Fruit fly (Drosophila melanogaster) whole organism, embryonic: ENCODE data around the gene Rbp1-like.

ENCODE experiments used
- Abd-B ChIP-seq: fragments of 200-800 bp; sonication (Bioruptor generic); optimal IDR thresholded peaks from 2 replicates; lab custom pipeline; 2018; ENCODE audit warnings: missing biosample characterization, mild to moderate bottlenecking, missing genetic modification characterization, moderate library complexity
- Antp ChIP-seq: fragments of 200-800 bp; sonication (Bioruptor generic); optimal IDR thresholded peaks from 3 replicates; lab custom pipeline; 2016; ENCODE audit warnings: missing biosample characterization, missing genetic modification characterization
- Atf6 ChIP-seq: fragments of 200-800 bp; sonication (Bioruptor generic); IDR thresholded peaks from 2 replicates; pipeline ENCODE4 v1.3.6; 2022; ENCODE audit warnings: missing biosample characterization, missing genetic modification characterization
- B-H2 ChIP-seq: fragments of 200-800 bp; sonication (Bioruptor generic); optimal IDR thresholded peaks from 2 replicates; lab custom pipeline; 2018; ENCODE audit warnings: missing biosample characterization, mild to moderate bottlenecking, missing genetic modification characterization
- Bteb2 ChIP-seq: fragments of 200-800 bp; sonication (Bioruptor generic); optimal IDR thresholded peaks from 2 replicates; lab custom pipeline; 2016; ENCODE audit warnings: missing biosample characterization, missing genetic modification characterization
- CG10274 ChIP-seq: fragments of 200-800 bp; sonication (Bioruptor generic); optimal IDR thresholded peaks from 3 replicates; lab custom pipeline; 2017; ENCODE audit warnings: missing biosample characterization, mild to moderate bottlenecking, missing genetic modification characterization
- CG11247 ChIP-seq: fragments of 200-800 bp; sonication (Bioruptor generic); IDR thresholded peaks from 2 replicates; pipeline ENCODE4 v1.3.6; 2022; ENCODE audit warnings: missing biosample characterization, missing genetic modification characterization
- CG11560 ChIP-seq: fragments of 200-800 bp; sonication (Bioruptor generic); IDR thresholded peaks from 3 replicates; pipeline ENCODE4 v1.3.6; 2022; ENCODE audit warnings: missing biosample characterization, missing genetic modification characterization
- CG11696 ChIP-seq: fragments of 200-800 bp; sonication (Bioruptor generic); IDR thresholded peaks from 2 replicates; pipeline ENCODE4 v1.3.6; 2022; ENCODE audit warnings: missing biosample characterization, missing genetic modification characterization
- CG1233 ChIP-seq: fragments of 200-800 bp; sonication (Bioruptor generic); optimal IDR thresholded peaks from 4 replicates; lab custom pipeline; 2018; ENCODE audit warnings: missing biosample characterization, mild to moderate bottlenecking, missing genetic modification characterization
- CG12744 ChIP-seq: fragments of 200-800 bp; sonication (Bioruptor generic); optimal IDR thresholded peaks from 2 replicates; lab custom pipeline; 2016; ENCODE audit warnings: missing biosample characterization, missing genetic modification characterization
- CG13123 ChIP-seq: fragments of 200-800 bp; sonication (Bioruptor generic); optimal IDR thresholded peaks from 2 replicates; lab custom pipeline; 2016; ENCODE audit warnings: missing biosample characterization, missing genetic modification characterization
- CG15696 ChIP-seq: fragments of 200-800 bp; sonication (Bioruptor generic); optimal IDR thresholded peaks from 2 replicates; lab custom pipeline; 2019; ENCODE audit warnings: missing biosample characterization, mild to moderate bottlenecking, missing genetic modification characterization, moderate library complexity
- CG18764 ChIP-seq: fragments of 200-800 bp; sonication (Bioruptor generic); optimal IDR thresholded peaks from 3 replicates; lab custom pipeline; 2016; ENCODE audit warnings: missing biosample characterization, missing genetic modification characterization
- CG2712 ChIP-seq: fragments of 200-800 bp; optimal IDR thresholded peaks from 3 replicates; lab custom pipeline; 2019; ENCODE audit warnings: missing biosample characterization, mild to moderate bottlenecking, missing genetic modification characterization, moderate library complexity
- CG3726 ChIP-seq: fragments of 200-800 bp; sonication (Bioruptor generic); IDR thresholded peaks from 3 replicates; pipeline ENCODE4, ENCODE4 v1.3.6; 2022; ENCODE audit warnings: missing biosample characterization, missing genetic modification characterization
- CG4730 ChIP-seq: fragments of 200-800 bp; sonication (Bioruptor generic); IDR thresholded peaks from 2 replicates; pipeline ENCODE4 v1.3.6; 2022; ENCODE audit warnings: missing biosample characterization, missing genetic modification characterization
- CG7372 ChIP-seq: fragments of 200-800 bp; sonication (Bioruptor generic); IDR thresholded peaks from 2 replicates; pipeline ENCODE4 v1.3.6; 2022; ENCODE audit warnings: missing biosample characterization, missing genetic modification characterization
- CG7987 ChIP-seq: fragments of 200-800 bp; sonication (Bioruptor generic); optimal IDR thresholded peaks from 2 replicates; lab custom pipeline; 2018; ENCODE audit warnings: missing biosample characterization, mild to moderate bottlenecking, missing genetic modification characterization, moderate library complexity
- CG8290 ChIP-seq, 3 experiments: fragments of 200-800 bp; sonication (Bioruptor generic); optimal IDR thresholded peaks; 2 replicates each; lab custom pipeline; 2016 to 2019; ENCODE audit warnings: missing biosample characterization in 3 of 3, missing genetic modification characterization in 3 of 3, mild to moderate bottlenecking in 2 of 3, moderate library complexity in 1 of 3
- CG8944 ChIP-seq: fragments of 200-800 bp; sonication (Bioruptor generic); optimal IDR thresholded peaks from 3 replicates; lab custom pipeline; 2016; ENCODE audit warnings: missing biosample characterization, missing genetic modification characterization
- CG9727 ChIP-seq: fragments of 200-800 bp; sonication (Bioruptor generic); optimal IDR thresholded peaks from 3 replicates; lab custom pipeline; 2017; ENCODE audit warnings: missing biosample characterization, mild to moderate bottlenecking, missing genetic modification characterization
- CG9817 ChIP-seq: fragments of 200-800 bp; sonication (Bioruptor generic); optimal IDR thresholded peaks from 2 replicates; lab custom pipeline; 2018; ENCODE audit warnings: missing biosample characterization, mild to moderate bottlenecking, missing genetic modification characterization, moderate library complexity
- CTCF ChIP-seq: fragments of 200-800 bp; sonication (Bioruptor generic); optimal IDR thresholded peaks from 2 replicates; lab custom pipeline; 2017; ENCODE audit warnings: missing biosample characterization, mild to moderate bottlenecking, missing genetic modification characterization, moderate library complexity
- CoRest ChIP-seq: fragments of 200-800 bp; sonication (Bioruptor generic); optimal IDR thresholded peaks from 3 replicates; lab custom pipeline; 2018; ENCODE audit warnings: missing biosample characterization, mild to moderate bottlenecking, missing genetic modification characterization, moderate library complexity
- D19B ChIP-seq: fragments of 200-800 bp; sonication (Bioruptor generic); optimal IDR thresholded peaks from 2 replicates; lab custom pipeline; 2017; ENCODE audit warnings: missing biosample characterization, mild to moderate bottlenecking, missing genetic modification characterization
- Dad ChIP-seq: fragments of 200-800 bp; sonication (Bioruptor generic); optimal IDR thresholded peaks from 3 replicates; lab custom pipeline; 2016; ENCODE audit warnings: missing biosample characterization, missing genetic modification characterization
- Dll ChIP-seq: fragments of 200-800 bp; sonication (Bioruptor generic); IDR thresholded peaks from 4 replicates; pipeline ENCODE4 v1.3.6; 2022; ENCODE audit warnings: missing biosample characterization, missing genetic modification characterization; ENCODE audit not compliant: partially characterized antibody
- Gsc ChIP-seq: fragments of 200-800 bp; sonication (Bioruptor generic); IDR thresholded peaks from 2 replicates; pipeline ENCODE4 v1.3.6; 2022; ENCODE audit warnings: missing biosample characterization, missing genetic modification characterization
- H15 ChIP-seq: fragments of 200-800 bp; sonication (Bioruptor generic); IDR thresholded peaks from 3 replicates; pipeline ENCODE4 v1.3.6; 2022; ENCODE audit warnings: missing biosample characterization, missing genetic modification characterization
- HHEX ChIP-seq: fragments of 200-800 bp; sonication (Bioruptor generic); optimal IDR thresholded peaks from 3 replicates; lab custom pipeline; 2017; ENCODE audit warnings: missing biosample characterization, mild to moderate bottlenecking, missing genetic modification characterization, missing genetic modification reagents
- Ptx1 ChIP-seq: fragments of 200-800 bp; sonication (Bioruptor generic); IDR thresholded peaks from 2 replicates; pipeline ENCODE4 v1.3.6; 2022; ENCODE audit warnings: missing biosample characterization, missing genetic modification characterization
- Six4 ChIP-seq: fragments of 200-800 bp; sonication (Bioruptor generic); optimal IDR thresholded peaks from 2 replicates; lab custom pipeline; 2016; ENCODE audit warnings: missing biosample characterization, missing genetic modification characterization
- Sox100B ChIP-seq: fragments of 200-800 bp; sonication (Bioruptor generic); optimal IDR thresholded peaks from 3 replicates; lab custom pipeline; 2018; ENCODE audit warnings: missing biosample characterization, mild to moderate bottlenecking, missing genetic modification characterization
- Sox102F ChIP-seq: fragments of 200-800 bp; sonication (Bioruptor generic); optimal IDR thresholded peaks from 2 replicates; lab custom pipeline; 2018; ENCODE audit warnings: missing biosample characterization, mild to moderate bottlenecking, missing genetic modification characterization, moderate library complexity
- Sry-δ ChIP-seq: fragments of 200-800 bp; sonication (Bioruptor generic); optimal IDR thresholded peaks from 2 replicates; lab custom pipeline; 2016; ENCODE audit warnings: missing biosample characterization, missing genetic modification characterization
- bcd ChIP-seq: fragments of 200-800 bp; sonication (Bioruptor generic); optimal IDR thresholded peaks from 2 replicates; lab custom pipeline; 2017; ENCODE audit warnings: missing biosample characterization, mild to moderate bottlenecking, missing genetic modification characterization
- btn ChIP-seq: fragments of 200-800 bp; sonication (Bioruptor generic); optimal IDR thresholded peaks from 2 replicates; lab custom pipeline; 2016; ENCODE audit warnings: missing biosample characterization, missing genetic modification characterization
- cg ChIP-seq: fragments of 200-800 bp; sonication (Bioruptor generic); optimal IDR thresholded peaks from 3 replicates; lab custom pipeline; 2019; ENCODE audit warnings: missing biosample characterization, mild to moderate bottlenecking, missing genetic modification characterization, moderate library complexity
- chm ChIP-seq: fragments of 200-800 bp; sonication (Bioruptor generic); IDR thresholded peaks from 2 replicates; pipeline ENCODE4 v1.3.6; 2022; ENCODE audit warnings: missing biosample characterization, missing genetic modification characterization
- en ChIP-seq: fragments of 200-800 bp; sonication (Bioruptor generic); optimal IDR thresholded peaks from 2 replicates; lab custom pipeline; 2016; ENCODE audit warnings: missing biosample characterization, missing genetic modification characterization
- grn ChIP-seq: fragments of 200-800 bp; sonication (Bioruptor generic); optimal IDR thresholded peaks from 3 replicates; lab custom pipeline; 2017; ENCODE audit warnings: missing biosample characterization, missing genetic modification characterization
- hth ChIP-seq: fragments of >200 bp; optimal IDR thresholded peaks from 2 replicates; lab custom pipeline; 2017; ENCODE audit warnings: inconsistent platforms
- onecut ChIP-seq: fragments of 200-800 bp; sonication (Bioruptor generic); IDR thresholded peaks from 2 replicates; pipeline ENCODE4 v1.3.6; 2022; ENCODE audit warnings: missing biosample characterization, missing genetic modification characterization
- otp ChIP-seq: fragments of 200-800 bp; sonication (Bioruptor generic); IDR thresholded peaks from 3 replicates; pipeline ENCODE4, ENCODE4 v1.3.6; 2022; ENCODE audit warnings: missing biosample characterization, missing genetic modification characterization
- phol ChIP-seq: fragments of 200-800 bp; sonication (Bioruptor generic); optimal IDR thresholded peaks from 3 replicates; lab custom pipeline; 2018; ENCODE audit warnings: missing biosample characterization, mild to moderate bottlenecking, missing genetic modification characterization, moderate library complexity
- prd ChIP-seq, 3 experiments: fragments of >200 bp in 2 of 3; fragments of 200-800 bp in 1 of 3; sonication (Bioruptor generic) in 1 of 3; optimal IDR thresholded peaks in 2 of 3; IDR thresholded peaks in 1 of 3; 2 replicates in 2 of 3; 3 replicates in 1 of 3; pipeline versions ENCODE4 v1.3.6 to Lab custom; 2017 to 2022; ENCODE audit warnings: missing biosample characterization in 1 of 3, missing genetic modification characterization in 1 of 3
- rib ChIP-seq: fragments of 200-800 bp; sonication (Bioruptor generic); IDR thresholded peaks from 2 replicates; pipeline ENCODE4 v1.3.6; 2022; ENCODE audit warnings: missing biosample characterization, missing genetic modification characterization
- slbo ChIP-seq: fragments of 200-800 bp; sonication (Bioruptor generic); IDR thresholded peaks from 2 replicates; pipeline ENCODE4 v1.3.6; 2022; ENCODE audit warnings: missing biosample characterization, missing genetic modification characterization
- sug ChIP-seq: fragments of 200-800 bp; optimal IDR thresholded peaks from 2 replicates; lab custom pipeline; 2019; ENCODE audit warnings: missing biosample characterization, mild to moderate bottlenecking, missing genetic modification characterization, moderate library complexity
- tio ChIP-seq: fragments of 200-800 bp; sonication (Bioruptor generic); optimal IDR thresholded peaks from 2 replicates; lab custom pipeline; 2017; ENCODE audit warnings: missing biosample characterization, missing genetic modification characterization, inconsistent platforms
- unc-4 ChIP-seq: fragments of 200-800 bp; sonication (Bioruptor generic); IDR thresholded peaks from 2 replicates; pipeline ENCODE4 v1.3.6; 2022; ENCODE audit warnings: missing biosample characterization, missing genetic modification characterization; ENCODE audit not compliant: partially characterized antibody

The Rbp1-like gene

dm6 chrX:13434065-13434464, 49.4 kb upstream of the Rbp1-like start (continued):
- TF ChIP-seq onecut (GFP tag; lab: Robert Waterston, UW) (no peak), sug (tag; lab: Kevin White, UChicago) (no peak), Dll (GFP tag; lab: Robert Waterston, UW) (no peak), CG1233 (GFP tag; lab: Kevin White, UChicago) (no peak), CG2712 (tag; lab: Kevin White, UChicago) (no peak), HHEX (GFP tag; lab: Kevin White, UChicago) (peak; percentile 9), Bteb2 (no peak), Dad (GFP tag; lab: Kevin White, UChicago) (no peak), Ptx1 (GFP tag; lab: Robert Waterston, UW) (peak; percentile 11; the same call in 1 of the 2 replicates), CG12744 (GFP tag; lab: Kevin White, UChicago) (no peak), cg (GFP tag; lab: Kevin White, UChicago) (no peak), CG10274 (GFP tag; lab: Kevin White, UChicago) (no peak), CG18764 (no peak), CoRest (tag; lab: Kevin White, UChicago) (peak; percentile 4), CG9727 (GFP tag; lab: Kevin White, UChicago) (peak; percentile 15), D19B (GFP tag; lab: Kevin White, UChicago) (no peak), CTCF (GFP tag; lab: Kevin White, UChicago) (no peak), Sry-δ (GFP tag; lab: Kevin White, UChicago) (no peak), CG11696 (GFP tag; lab: Robert Waterston, UW) (no peak), Six4 (GFP tag; lab: Kevin White, UChicago) (no peak), CG7987 (GFP tag; lab: Kevin White, UChicago) (no peak), rib (no peak), Abd-B (GFP tag; lab: Kevin White, UChicago) (no peak), slbo (GFP tag; lab: Robert Waterston, UW) (peak; percentile 53), unc-4 (GFP tag; lab: Robert Waterston, UW) (no peak), phol (tag; lab: Kevin White, UChicago) (no peak), grn (GFP tag; lab: Kevin White, UChicago) (no peak), en (GFP tag; lab: Kevin White, UChicago) (no peak), CG8944 (GFP tag; lab: Kevin White, UChicago) (no peak), CG11560 (0 out of 3 replicates have a peak, but pooled peaks have one; percentile 25), CG15696 (no peak), Antp (GFP tag; lab: Kevin White, UChicago) (peak; percentile 30), Sox102F (GFP tag; lab: Kevin White, UChicago) (peak; percentile 26), prd (optimal IDR thresholded peaks at IDR 0.05; lab: Kevin White, UChicago) (no peak), prd (GFP tag; IDR thresholded peaks at IDR 0.05; lab: Robert Waterston, UW) (peak; percentile 50; the same call in 2 of the 3 replicates), otp (GFP tag; lab: Robert Waterston, UW) (no peak), B-H2 (GFP tag; lab: Kevin White, UChicago) (no peak), CG8290 (GFP tag; optimal IDR thresholded peaks at IDR 0.05; lab: Kevin White, UChicago) (no peak), CG8290 (tag; optimal IDR thresholded peaks at IDR 0.05; lab: Kevin White, UChicago) (peak in 1 of 2 experiments; percentile 41), CG7372 (GFP tag; lab: Robert Waterston, UW) (no peak), chm (GFP tag; lab: Robert Waterston, UW) (no peak), btn (GFP tag; lab: Kevin White, UChicago) (no peak), hth (lab: Kevin White, UChicago) (no peak), bcd (GFP tag; lab: Kevin White, UChicago) (peak; percentile 10), CG9817 (tag; lab: Kevin White, UChicago) (peak; percentile 28), CG13123 (no peak), Atf6 (GFP tag; lab: Robert Waterston, UW) (no peak), Gsc (GFP tag; lab: Robert Waterston, UW) (no peak), tio (GFP tag; lab: Kevin White, UChicago) (no peak), H15 (peak; percentile 27; the same call in 1 of the 3 replicates), CG3726 (GFP tag; lab: Robert Waterston, UW) (no peak), CG4730 (no peak), Sox100B (GFP tag; lab: Kevin White, UChicago) (no peak), CG11247 (GFP tag; lab: Robert Waterston, UW) (peak; percentile 23; the same call in 1 of the 2 replicates)
